Worm (Caenorhabditis elegans): ENCODE data around the gene T01G1.2.

DNA sequence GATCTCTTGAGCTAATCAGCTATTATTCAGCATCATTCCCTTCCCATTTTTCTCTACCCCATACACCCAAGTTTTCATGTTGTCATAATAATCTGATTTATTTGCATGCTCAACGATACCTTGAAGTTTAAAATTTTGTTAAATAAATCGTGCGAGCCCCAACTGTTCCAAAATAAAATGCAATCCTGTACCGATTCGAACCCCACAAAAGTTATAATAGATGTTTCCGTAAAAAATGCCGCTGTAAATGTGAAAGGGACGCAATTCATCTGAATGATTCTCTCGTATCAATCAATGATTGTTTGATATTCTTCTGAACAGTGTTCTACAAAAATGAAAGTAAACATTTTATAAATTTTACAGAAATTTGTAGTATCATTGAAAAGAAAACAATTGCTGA is 23.2 kb downstream of the T01G1.2 start:
- TF ChIP-seq nhr-237 (tag; optimal IDR thresholded peaks at IDR 0.05) (no peak), bed-3 (GFP tag; optimal IDR thresholded peaks at IDR 0.05) (no peak), unc-62 (GFP tag; optimal IDR thresholded peaks at IDR 0.05) (no peak), lsy-2 (tag; optimal IDR thresholded peaks at IDR 0.05) (no peak), mep-1 (tag; optimal IDR thresholded peaks at IDR 0.05) (no peak), lin-13 (tag; optimal IDR thresholded peaks at IDR 0.05) (no peak)
